Worm (Caenorhabditis elegans): Measurements from ENCODE around the gene glb-11.

- TF ChIP-seq ref-1 (GFP tag; conservative IDR thresholded peaks at IDR 0.05), result no peak
- no peak for TF ChIP-seq ztf-23 (GFP tag; IDR thresholded peaks at IDR 0.05)
- no peak for TF ChIP-seq flt-1 (GFP tag; IDR thresholded peaks at IDR 0.05)
- no peak for TF ChIP-seq klf-2 (GFP tag; conservative IDR thresholded peaks at IDR 0.05)
- no peak for TF ChIP-seq med-1 (GFP tag; optimal IDR thresholded peaks at IDR 0.05; ENCODE audit: insufficient read depth)
- no peak for TF ChIP-seq T22C8.4 (GFP tag; IDR thresholded peaks at IDR 0.05)
- no peak for TF ChIP-seq ztf-29 (GFP tag; IDR thresholded peaks at IDR 0.05)
- TF ChIP-seq tab-1 (GFP tag; IDR thresholded peaks at IDR 0.05), result no peak
Measured at ce11 chrIII:3959987-3960386, 32.0 kb downstream of the glb-11 start, which contains the start of gene R10E9.3.
